Fruit fly (Drosophila melanogaster): Measurements from ENCODE around the gene Alg1.

Gene Alg1

dm6 chr3R:17810951-17811706 lies at the start of gene Alg1, which contains the start of gene tinc:
Gene Alg1 (minus strand): TSS chr3R:17811134.
Gene tinc (plus strand): TSS chr3R:17811541.
- peak; percentile 74 for TF ChIP-seq noc (tag; optimal IDR thresholded peaks at IDR 0.05)

DNA sequence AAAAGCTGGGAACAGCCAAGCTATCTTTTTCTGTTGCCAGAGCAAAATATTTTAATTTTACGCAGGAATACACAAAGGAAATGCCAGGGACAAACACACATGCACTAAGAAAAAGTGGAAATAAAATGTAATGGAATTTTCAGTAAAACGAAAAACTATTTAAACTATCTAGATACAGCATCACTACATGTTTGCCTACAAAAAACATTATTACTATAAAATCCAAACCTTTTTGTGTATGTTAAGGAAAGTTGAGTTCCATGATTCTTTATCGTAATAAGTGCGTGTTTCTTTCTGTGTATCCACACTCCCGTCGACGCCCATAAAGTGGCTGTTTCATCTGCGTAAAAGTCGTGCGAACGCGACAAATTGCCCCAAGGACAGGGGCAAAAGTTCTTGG lies 38.2 kb upstream of the Alg1 start:
- TF ChIP-seq noc (tag; optimal IDR thresholded peaks at IDR 0.05), result no peak

DNA sequence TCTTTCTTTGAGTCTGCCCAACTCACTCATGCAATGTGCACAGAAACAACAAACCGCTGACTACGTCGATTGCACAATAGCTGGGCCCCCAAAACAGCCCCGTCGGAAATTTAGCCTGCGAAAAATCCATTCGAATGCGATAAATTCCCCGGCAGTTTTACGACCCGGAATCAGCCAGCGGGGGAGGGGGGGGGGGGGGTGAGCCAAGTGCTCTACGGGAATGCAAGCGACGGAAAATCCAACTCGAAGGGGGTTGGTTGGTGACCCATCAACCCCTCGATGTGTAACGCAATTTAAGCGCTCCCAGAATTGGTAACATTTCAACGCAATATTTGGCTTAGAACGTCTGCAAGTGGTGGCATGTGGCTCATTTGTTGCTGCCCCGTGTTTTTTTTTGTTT lies 36.0 kb upstream of the Alg1 start:
- TF ChIP-seq noc (tag; optimal IDR thresholded peaks at IDR 0.05), result no peak

- no peak for TF ChIP-seq noc (tag; optimal IDR thresholded peaks at IDR 0.05)
Observed at dm6 chr3R:17830528-17830927, 19.6 kb upstream of the Alg1 start.

DNA sequence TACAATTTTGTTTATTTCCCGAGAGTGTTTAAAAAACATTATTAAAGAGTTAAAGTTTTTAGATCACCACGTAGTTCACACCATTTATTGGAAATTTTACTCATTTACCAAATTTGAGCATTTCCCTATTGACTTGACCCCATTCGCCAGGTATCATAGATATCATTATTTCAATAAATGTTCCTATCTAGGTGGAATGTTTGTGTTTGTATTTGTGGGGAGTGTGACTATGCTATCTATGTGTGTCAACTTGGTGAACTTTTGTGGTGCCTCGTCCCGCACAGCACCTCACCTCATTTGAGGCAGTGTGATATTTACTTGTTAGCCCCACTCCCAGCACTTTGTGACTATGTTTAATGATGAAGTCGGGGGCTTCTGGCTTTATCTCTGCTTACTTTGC lies 17.7 kb upstream of the Alg1 start:
- no peak for TF ChIP-seq noc (tag; optimal IDR thresholded peaks at IDR 0.05)

DNA sequence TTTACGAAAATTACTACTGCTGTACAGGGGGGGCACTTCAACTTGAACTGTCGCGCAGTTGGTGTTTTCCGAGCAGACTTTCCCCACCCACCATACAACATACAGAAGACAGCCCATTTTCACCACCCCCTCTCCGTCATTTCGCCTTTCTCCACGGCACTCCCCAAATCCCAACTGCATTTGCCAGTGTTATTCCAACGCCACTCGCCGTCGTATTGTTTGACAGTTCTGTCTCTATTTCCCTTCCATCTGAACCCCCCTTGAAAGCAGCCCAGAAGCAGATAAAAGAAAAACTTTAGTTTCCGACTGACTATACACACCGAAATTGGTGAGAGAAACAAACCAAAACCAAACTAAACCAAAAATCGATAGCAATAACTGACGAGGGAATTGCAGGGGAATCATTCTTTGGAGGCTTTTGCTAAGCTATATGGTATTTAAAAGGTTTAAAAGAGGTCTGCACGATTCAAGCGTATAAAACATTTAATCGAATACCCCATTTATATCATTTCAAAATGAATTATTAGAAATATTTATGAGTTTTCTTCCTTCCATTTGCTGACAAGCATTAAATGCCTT lies 16.2 kb upstream of the Alg1 start:
- no peak for TF ChIP-seq noc (tag; optimal IDR thresholded peaks at IDR 0.05)

DNA sequence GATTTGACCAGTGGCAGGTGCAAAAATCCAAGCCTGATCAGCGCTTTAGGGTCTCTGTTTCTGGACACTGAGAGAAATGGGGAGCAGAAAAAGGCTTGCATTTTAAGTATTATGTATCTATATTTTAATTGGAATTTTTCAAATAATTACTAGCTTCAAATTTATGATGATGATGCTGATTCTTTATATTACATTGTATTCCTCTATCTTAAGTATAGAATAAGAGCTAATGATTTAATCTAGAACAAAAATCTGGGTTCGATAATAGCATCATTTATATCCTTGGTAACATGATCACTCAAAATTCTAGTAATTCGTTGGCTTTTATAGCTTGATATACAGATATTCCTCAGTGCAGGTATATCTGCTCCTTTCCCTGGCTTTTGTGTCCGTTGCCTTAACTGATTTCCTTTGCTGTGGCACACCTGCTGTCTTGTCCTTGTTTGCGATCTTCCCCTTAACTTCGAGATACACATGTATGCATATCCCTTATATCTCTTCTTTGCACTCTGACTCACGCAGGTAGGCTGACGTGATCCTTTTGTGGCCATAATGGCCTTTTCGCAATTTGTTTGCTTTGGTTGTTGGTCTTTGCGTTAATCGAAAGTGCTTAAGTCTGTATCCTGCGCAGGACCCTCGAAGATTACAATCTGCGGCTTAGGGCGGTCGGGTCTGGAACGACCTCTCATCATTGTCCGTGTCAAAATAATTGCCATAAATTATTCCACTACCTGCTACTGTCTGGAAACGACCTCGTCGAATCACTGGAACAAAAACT lies 15.1 kb upstream of the Alg1 start:
- no peak for TF ChIP-seq noc (tag; optimal IDR thresholded peaks at IDR 0.05)

DNA sequence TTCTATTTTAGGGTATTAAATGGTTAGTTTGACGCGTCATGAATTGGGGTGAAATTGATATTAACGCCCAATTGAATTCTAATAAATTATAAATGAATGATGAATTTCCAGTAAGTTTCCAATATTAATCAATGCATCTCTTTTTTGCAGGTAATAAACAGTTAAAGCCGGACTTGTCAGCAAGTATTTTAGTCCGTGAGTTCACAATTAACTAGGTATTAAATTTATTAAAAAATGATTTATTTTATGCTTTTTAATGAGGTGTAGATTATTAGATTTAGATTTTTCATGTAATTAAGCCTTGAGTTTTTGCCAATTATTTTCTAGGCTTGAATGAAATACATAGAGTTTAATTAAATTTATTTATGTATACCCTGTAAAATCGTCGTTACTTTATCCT lies 10.8 kb upstream of the Alg1 start:
- no peak for TF ChIP-seq noc (tag; optimal IDR thresholded peaks at IDR 0.05)

DNA sequence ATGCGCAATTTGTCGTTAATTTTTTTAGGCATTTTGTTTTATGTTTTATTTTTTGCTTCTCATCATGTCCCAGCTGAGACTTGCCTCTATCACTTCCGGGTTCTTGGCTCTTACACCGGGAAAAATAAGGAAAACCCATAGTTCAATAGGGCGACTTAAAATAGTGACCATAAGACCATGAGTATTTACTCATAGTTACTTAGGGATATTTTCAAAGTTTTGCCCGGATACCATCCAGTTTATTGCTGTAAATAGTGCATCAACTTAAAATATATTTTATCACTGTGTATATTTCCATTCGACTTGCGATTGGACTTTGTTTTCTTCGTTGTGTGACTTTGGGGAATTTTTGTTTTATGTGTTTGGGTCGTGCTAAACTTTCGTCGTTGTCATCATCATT lies 7.9 kb upstream of the Alg1 start:
- no peak for TF ChIP-seq noc (tag; optimal IDR thresholded peaks at IDR 0.05)

DNA sequence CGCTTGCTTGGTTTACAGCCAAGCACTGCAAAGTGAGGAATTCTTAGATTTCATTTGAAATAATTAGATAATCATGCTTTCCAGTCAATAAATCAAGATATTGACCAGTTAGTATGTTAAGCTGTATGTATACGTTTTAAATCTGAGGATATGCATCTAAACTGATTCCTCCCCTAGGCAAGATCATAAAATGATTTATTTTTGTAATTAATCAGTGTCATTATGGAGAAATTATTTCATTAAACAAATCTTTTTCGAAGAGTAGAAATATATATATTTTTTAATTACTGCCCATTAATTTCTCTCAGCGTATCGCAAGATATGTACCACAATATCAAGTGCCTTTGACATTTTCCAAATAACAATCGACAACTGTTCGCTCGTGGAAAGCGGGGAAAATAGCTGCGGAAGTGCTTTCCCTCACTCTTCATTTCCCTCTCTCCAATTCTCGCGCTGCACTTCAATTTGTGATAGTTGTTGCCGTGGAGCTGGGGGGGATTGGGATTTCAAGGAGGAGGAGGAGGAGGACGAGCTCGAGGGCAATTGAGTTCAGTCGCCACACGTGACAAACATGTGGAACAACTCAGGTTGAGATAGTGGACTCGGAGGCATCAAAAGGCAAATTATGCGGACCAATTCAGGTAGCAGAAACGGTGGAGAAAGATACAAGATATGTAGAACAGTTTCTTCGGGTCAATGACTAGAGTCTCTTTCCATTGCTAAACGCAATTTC lies 3.4 kb upstream of the Alg1 start:
- TF ChIP-seq noc (tag; optimal IDR thresholded peaks at IDR 0.05), result no peak

dm6 chr3R:17812477-17812876 lies 1.5 kb upstream of the Alg1 start:
- TF ChIP-seq noc (tag; optimal IDR thresholded peaks at IDR 0.05), result no peak

- no peak for TF ChIP-seq noc (tag; optimal IDR thresholded peaks at IDR 0.05)
Observed at dm6 chr3R:17811707-17812099, 769 bp upstream of the Alg1 start.

dm6 chr3R:17809014-17809413 lies 1.9 kb downstream of the Alg1 start, which contains the start of gene Odj:
Gene Odj (minus strand): TSS chr3R:17809222.
- TF ChIP-seq noc (tag; optimal IDR thresholded peaks at IDR 0.05), result no peak

DNA sequence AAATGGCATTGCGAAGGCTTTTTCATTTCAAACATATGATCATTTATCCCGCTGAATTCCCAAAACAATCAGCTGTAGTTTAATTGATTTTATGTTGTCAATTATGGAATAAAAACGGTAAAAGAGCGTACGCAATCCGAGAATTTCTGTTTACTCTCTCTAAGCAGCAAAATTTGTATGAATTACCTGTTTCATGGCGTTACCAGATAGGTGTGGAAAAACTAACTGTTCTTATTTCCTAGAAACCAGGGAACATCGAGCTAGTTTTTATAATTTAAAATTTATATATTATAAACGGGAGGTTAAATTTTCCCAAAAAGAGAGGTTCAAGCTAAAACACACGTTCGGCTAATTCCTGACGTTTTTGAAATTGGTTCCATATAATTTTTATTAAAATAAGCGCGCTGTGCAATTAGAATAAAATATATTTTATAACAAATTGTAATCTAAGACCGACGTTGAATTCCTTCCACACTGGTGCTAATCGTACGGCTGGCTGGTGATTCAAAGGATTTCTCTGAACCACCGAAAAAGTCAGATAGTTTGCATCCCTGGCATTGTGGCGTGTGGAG lies 3.8 kb downstream of the Alg1 start, which contains the start of gene CG17801:
TSS of gene CG17801 (minus strand) at position 51 of the 572 bp plus-strand sequence.
- no peak for TF ChIP-seq noc (tag; optimal IDR thresholded peaks at IDR 0.05)

dm6 chr3R:17805092-17805491 lies 5.8 kb downstream of the Alg1 start, which contains the start of gene Nnk:
Gene Nnk (minus strand): TSS chr3R:17805249.
- no peak for TF ChIP-seq noc (tag; optimal IDR thresholded peaks at IDR 0.05)

dm6 chr3R:17803025-17803424 lies 7.9 kb downstream of the Alg1 start, which contains the start of gene CG17806:
Gene CG17806 (minus strand): TSS chr3R:17803260.
- no peak for TF ChIP-seq noc (tag; optimal IDR thresholded peaks at IDR 0.05)
